Worm (Caenorhabditis elegans): Measurements from ENCODE around the gene C27D6.12.

DNA sequence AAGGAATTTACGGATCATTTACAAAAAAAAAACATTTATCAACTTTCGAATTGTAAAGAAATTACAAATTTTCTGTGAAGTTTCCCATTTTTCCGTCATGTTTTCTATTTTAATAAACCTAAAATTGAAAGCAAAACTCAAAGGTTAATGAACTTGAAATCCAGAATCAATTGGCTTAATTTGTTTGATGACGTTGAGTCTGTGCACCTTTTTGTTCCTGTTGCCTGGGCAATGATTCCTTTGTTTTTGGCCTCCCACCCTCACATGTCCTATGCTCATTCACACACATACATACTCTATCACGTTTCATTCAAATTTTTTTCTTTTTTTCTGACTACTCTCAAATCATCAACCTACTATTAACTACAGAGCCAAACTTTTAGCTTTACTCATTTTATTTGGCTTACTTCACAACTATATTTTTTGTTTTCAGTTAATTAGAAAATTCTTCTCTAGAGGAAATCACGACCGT, 41.5 kb downstream of the C27D6.12 start, which contains the start of gene F58A6.2:
- TF ChIP-seq madf-2 (tag; optimal IDR thresholded peaks at IDR 0.05) (no peak), elt-2 (tag; optimal IDR thresholded peaks at IDR 0.05) (no peak), ama-1 (optimal IDR thresholded peaks at IDR 0.05) (no peak), zip-5 (tag; optimal IDR thresholded peaks at IDR 0.05) (no peak), fax-1 (tag; optimal IDR thresholded peaks at IDR 0.05) (no peak)

Data from whole organism, late embryonic.